Worm (Caenorhabditis elegans) whole organism, mixed stage, embryonic: ENCODE measurements around the gene lem-2.

Source experiments
- ces-1 ChIP-seq: fragments of 150-350 bp; optimal IDR thresholded peaks from 2 replicates; lab custom pipeline; 2014; ENCODE audit warnings: missing biosample characterization, missing genetic modification reagents, missing genetic modification characterization
- hlh-1 ChIP-seq: fragments of 150-350 bp; optimal IDR thresholded peaks from 2 replicates; lab custom pipeline; 2014; ENCODE audit warnings: missing biosample characterization, missing genetic modification reagents, missing genetic modification characterization
- nhr-237 ChIP-seq: fragments of 150-350 bp; optimal IDR thresholded peaks from 2 replicates; lab custom pipeline; 2014; ENCODE audit warnings: missing biosample characterization, missing genetic modification characterization
- pha-4 ChIP-seq: fragments of 150-350 bp; optimal IDR thresholded peaks from 2 replicates; lab custom pipeline; 2018; ENCODE audit warnings: missing biosample characterization, missing genetic modification reagents, missing genetic modification characterization
- unc-62 ChIP-seq: fragments of 150-350 bp; optimal IDR thresholded peaks from 2 replicates; lab custom pipeline; 2014; ENCODE audit warnings: missing biosample characterization, missing genetic modification reagents, missing genetic modification characterization

- no peak for TF ChIP-seq hlh-1
- TF ChIP-seq nhr-237 = no peak
- TF ChIP-seq unc-62 (GFP tag; lab: Kevin White, UChicago) = no peak
- no peak for TF ChIP-seq ces-1
- TF ChIP-seq pha-4 (tag; lab: Kevin White, UChicago) = no peak
These were observed 27.9 kb downstream of the lem-2 start for ce11 chrII:14091182-14091581.
